Worm (Caenorhabditis elegans) whole organism, L1 larva: ENCODE results near the gene clec-75.

Experiments
- aly-2 ChIP-seq: fragments of 150-350 bp; optimal IDR thresholded peaks from 2 replicates; lab custom pipeline; 2014; ENCODE audit warnings: missing biosample characterization, missing genetic modification characterization
- blmp-1 ChIP-seq: fragments of 150-350 bp; optimal IDR thresholded peaks from 2 replicates; lab custom pipeline; 2014; ENCODE audit warnings: missing biosample characterization, missing genetic modification characterization
- nhr-11 ChIP-seq: fragments of 150-350 bp; optimal IDR thresholded peaks from 2 replicates; lab custom pipeline; 2014; ENCODE audit warnings: missing biosample characterization, missing genetic modification characterization
- tbx-2 ChIP-seq: sonication (generic microtip); optimal IDR thresholded peaks from 2 replicates; lab custom pipeline; 2016; ENCODE audit warnings: missing genetic modification characterization, missing compliant biosample characterization
- unc-62 ChIP-seq: fragments of 150-350 bp; optimal IDR thresholded peaks from 2 replicates; lab custom pipeline; 2014; ENCODE audit warnings: missing biosample characterization, missing genetic modification reagents, missing genetic modification characterization
- unc-98 ChIP-seq: fragments of 200-800 bp; sonication (Bioruptor generic); IDR thresholded peaks from 2 replicates; pipeline ENCODE4 v1.3.6; 2022; ENCODE audit warnings: missing genetic modification characterization, missing compliant biosample characterization

DNA sequence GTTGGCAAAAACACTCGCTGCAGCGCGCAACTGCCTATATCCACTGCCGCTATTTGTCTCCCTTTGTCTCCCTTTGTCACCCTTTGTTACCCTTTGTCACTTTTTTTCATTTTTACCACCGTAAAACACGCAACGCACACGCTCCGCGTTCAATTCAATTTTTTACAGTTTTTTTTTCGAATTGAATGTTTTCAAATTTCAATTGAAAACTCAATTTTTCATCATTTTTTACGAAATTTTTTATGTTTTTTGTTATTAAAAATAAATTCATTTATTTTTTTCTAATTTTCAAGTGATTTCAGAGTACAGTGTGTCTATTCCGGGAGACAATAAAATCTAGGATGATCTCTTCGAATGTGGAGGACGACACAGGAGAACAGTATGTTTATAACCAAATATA is 17.5 kb upstream of the clec-75 start, which contains the start of gene Y46C8AL.11:
- TF ChIP-seq nhr-11 (tag; lab: Kevin White, UChicago) = no peak
- no peak for TF ChIP-seq aly-2 (tag; lab: Kevin White, UChicago)
- TF ChIP-seq unc-98 = no peak
- TF ChIP-seq unc-62 = no peak
- TF ChIP-seq blmp-1 (tag; lab: Kevin White, UChicago) = no peak
- no peak for TF ChIP-seq tbx-2
